Fruit fly (Drosophila melanogaster) whole organism, adult: Measurements from ENCODE around the gene Aps.

Source experiments
- CG11617 ChIP-seq: fragments of 200-800 bp; sonication (Bioruptor generic); optimal IDR thresholded peaks from 2 replicates; lab custom pipeline; 2017; ENCODE audit warnings: mild to moderate bottlenecking, missing biosample characterization, missing genetic modification reagents, missing genetic modification characterization
- CG7101 ChIP-seq: fragments of 200-800 bp; sonication (Bioruptor generic); optimal IDR thresholded peaks from 2 replicates; lab custom pipeline; 2018; ENCODE audit warnings: missing biosample characterization, mild to moderate bottlenecking, missing genetic modification characterization, moderate library complexity
- bab1 ChIP-seq: fragments of 200-800 bp; sonication (Bioruptor generic); optimal IDR thresholded peaks from 3 replicates; lab custom pipeline; 2019; ENCODE audit warnings: missing biosample characterization, mild to moderate bottlenecking, missing genetic modification characterization, moderate library complexity

- TF ChIP-seq CG11617 (GFP tag; lab: Kevin White, UChicago) (no peak), bab1 (GFP tag; lab: Kevin White, UChicago) (no peak), CG7101 (tag; lab: Kevin White, UChicago) (no peak)
Observed at dm6 chr3L:10931430-10931829, 32.5 kb upstream of the Aps start.
